Worm (Caenorhabditis elegans): ENCODE measurements around the gene insc-1.

The insc-1 gene

ce11 chrII:7323317-7323716 lies 35.4 kb upstream of the insc-1 start:
- TF ChIP-seq D1046.2 (GFP tag; IDR thresholded peaks at IDR 0.05) = no peak
- peak; percentile 38; the same call in 1 of the 2 replicates for TF ChIP-seq ceh-20 (GFP tag; IDR thresholded peaks at IDR 0.05)
- peak; percentile 37; the same call in 1 of the 2 replicates for TF ChIP-seq ctbp-1 (GFP tag; IDR thresholded peaks at IDR 0.05)
- peak; percentile 18 for TF ChIP-seq mep-1 (tag; optimal IDR thresholded peaks at IDR 0.05)
- 0 out of 2 replicates have a peak, but pooled peaks have one; percentile 43 for TF ChIP-seq dmd-8 (GFP tag; IDR thresholded peaks at IDR 0.05)
- no peak for TF ChIP-seq ama-1 (optimal IDR thresholded peaks at IDR 0.05)
- no peak for TF ChIP-seq F10B5.3 (tag; optimal IDR thresholded peaks at IDR 0.05)
- peak; percentile 64 for TF ChIP-seq hlh-30 (tag; optimal IDR thresholded peaks at IDR 0.05; ENCODE audit: insufficient read depth)
- TF ChIP-seq unc-62 (GFP tag; optimal IDR thresholded peaks at IDR 0.05 in 1 of 2) = peak in 1 of 2 experiments; percentile 66
- no peak for TF ChIP-seq unc-62 (tag; optimal IDR thresholded peaks at IDR 0.05)
- no peak for TF ChIP-seq dmd-6 (GFP tag; IDR thresholded peaks at IDR 0.05)
- TF ChIP-seq mdl-1 (tag; optimal IDR thresholded peaks at IDR 0.05) = peak in 1 of 2 experiments; percentile 20
- peak in 1 of 2 experiments; percentile 15 for TF ChIP-seq lsy-2 (tag; optimal IDR thresholded peaks at IDR 0.05)
- TF ChIP-seq daf-16 (GFP tag; optimal IDR thresholded peaks at IDR 0.05) = peak in 1 of 2 experiments; percentile 90
- TF ChIP-seq daf-16 (tag; optimal IDR thresholded peaks at IDR 0.05) = no peak
- no peak for TF ChIP-seq unc-39 (tag; optimal IDR thresholded peaks at IDR 0.05)
- peak; percentile 99 for TF ChIP-seq aha-1 (tag)
- TF ChIP-seq hlh-11 (tag; optimal IDR thresholded peaks at IDR 0.05) = peak; percentile 75
- TF ChIP-seq lin-39 (tag; optimal IDR thresholded peaks at IDR 0.05) = peak; percentile 25
- peak; percentile 85 for TF ChIP-seq nhr-11 (tag; optimal IDR thresholded peaks at IDR 0.05)
- TF ChIP-seq hif-1 (tag; optimal IDR thresholded peaks at IDR 0.05) = peak in 1 of 2 experiments; percentile 21
- no peak for TF ChIP-seq dpl-1 (GFP tag; optimal IDR thresholded peaks at IDR 0.05)

ce11 chrII:7323925-7324324 lies 34.8 kb upstream of the insc-1 start, which contains the start of gene F21D12.3:
TSS of gene F21D12.3 (minus strand) at chrII:7324025.
- TF ChIP-seq lim-7 (GFP tag; IDR thresholded peaks at IDR 0.05) = 0 out of 2 replicates have a peak, but pooled peaks have one; percentile 19
- TF ChIP-seq mes-2 (tag; optimal IDR thresholded peaks at IDR 0.05; ENCODE audit: poor library complexity, severe bottlenecking) = peak; percentile 8
- TF ChIP-seq daf-16 (GFP tag; optimal IDR thresholded peaks at IDR 0.05) = no peak
- no peak for TF ChIP-seq daf-16 (tag; optimal IDR thresholded peaks at IDR 0.05)
- 0 out of 2 replicates have a peak, but pooled peaks have one; percentile 12 for TF ChIP-seq dmd-6 (GFP tag; IDR thresholded peaks at IDR 0.05)
- TF ChIP-seq unc-62 (GFP tag; optimal IDR thresholded peaks at IDR 0.05 in 1 of 2) = no peak
- no peak for TF ChIP-seq unc-62 (tag; optimal IDR thresholded peaks at IDR 0.05)
- TF ChIP-seq madf-9 (GFP tag; conservative IDR thresholded peaks at IDR 0.05) = 0 out of 2 replicates have a peak, but pooled peaks have one; percentile 50
- no peak for TF ChIP-seq nhr-42 (GFP tag; IDR thresholded peaks at IDR 0.05)
- no peak for TF ChIP-seq vab-7 (GFP tag; IDR thresholded peaks at IDR 0.05)
- TF ChIP-seq T26A8.4 (GFP tag; IDR thresholded peaks at IDR 0.05) = 0 out of 2 replicates have a peak, but pooled peaks have one; percentile 17
- 0 out of 2 replicates have a peak, but pooled peaks have one; percentile 8 for TF ChIP-seq egl-43 (GFP tag; IDR thresholded peaks at IDR 0.05)
- TF ChIP-seq sdz-12 (GFP tag; optimal IDR thresholded peaks at IDR 0.05) = peak; percentile 16
- TF ChIP-seq hlh-30 (tag; optimal IDR thresholded peaks at IDR 0.05; ENCODE audit: insufficient read depth) = peak; percentile 24

- TF ChIP-seq mdl-1 (tag; optimal IDR thresholded peaks at IDR 0.05) (peak in 1 of 2 experiments; percentile 40), ctbp-1 (GFP tag; IDR thresholded peaks at IDR 0.05) (peak; percentile 62), ceh-82 (tag; optimal IDR thresholded peaks at IDR 0.05) (no peak), hif-1 (tag; optimal IDR thresholded peaks at IDR 0.05) (peak in 1 of 2 experiments; percentile 61), fkh-10 (GFP tag; optimal IDR thresholded peaks at IDR 0.05) (peak; percentile 50), dmd-6 (GFP tag; IDR thresholded peaks at IDR 0.05) (peak; percentile 29; the same call in 1 of the 2 replicates), nhr-11 (tag; optimal IDR thresholded peaks at IDR 0.05) (peak; percentile 19), hlh-11 (tag; optimal IDR thresholded peaks at IDR 0.05) (peak; percentile 30), php-3 (GFP tag; IDR thresholded peaks at IDR 0.05) (0 out of 2 replicates have a peak, but pooled peaks have one; percentile 7), mxl-3 (GFP tag; optimal IDR thresholded peaks at IDR 0.05) (no peak), snpc-1.2 (GFP tag; IDR thresholded peaks at IDR 0.05) (no peak), zip-11 (GFP tag; IDR thresholded peaks at IDR 0.05) (no peak), lsy-2 (tag; optimal IDR thresholded peaks at IDR 0.05) (peak in 1 of 2 experiments; percentile 53), ceh-20 (GFP tag; IDR thresholded peaks at IDR 0.05) (peak; percentile 48; the same call in 1 of the 2 replicates), hlh-30 (tag; optimal IDR thresholded peaks at IDR 0.05; ENCODE audit: insufficient read depth) (peak; percentile 45), mep-1 (tag; optimal IDR thresholded peaks at IDR 0.05) (peak; percentile 33)
These were observed 33.6 kb upstream of the insc-1 start for ce11 chrII:7325063-7325480.
